Fruit fly (Drosophila melanogaster): ENCODE measurements around the gene sfl.

sfl gene

DNA sequence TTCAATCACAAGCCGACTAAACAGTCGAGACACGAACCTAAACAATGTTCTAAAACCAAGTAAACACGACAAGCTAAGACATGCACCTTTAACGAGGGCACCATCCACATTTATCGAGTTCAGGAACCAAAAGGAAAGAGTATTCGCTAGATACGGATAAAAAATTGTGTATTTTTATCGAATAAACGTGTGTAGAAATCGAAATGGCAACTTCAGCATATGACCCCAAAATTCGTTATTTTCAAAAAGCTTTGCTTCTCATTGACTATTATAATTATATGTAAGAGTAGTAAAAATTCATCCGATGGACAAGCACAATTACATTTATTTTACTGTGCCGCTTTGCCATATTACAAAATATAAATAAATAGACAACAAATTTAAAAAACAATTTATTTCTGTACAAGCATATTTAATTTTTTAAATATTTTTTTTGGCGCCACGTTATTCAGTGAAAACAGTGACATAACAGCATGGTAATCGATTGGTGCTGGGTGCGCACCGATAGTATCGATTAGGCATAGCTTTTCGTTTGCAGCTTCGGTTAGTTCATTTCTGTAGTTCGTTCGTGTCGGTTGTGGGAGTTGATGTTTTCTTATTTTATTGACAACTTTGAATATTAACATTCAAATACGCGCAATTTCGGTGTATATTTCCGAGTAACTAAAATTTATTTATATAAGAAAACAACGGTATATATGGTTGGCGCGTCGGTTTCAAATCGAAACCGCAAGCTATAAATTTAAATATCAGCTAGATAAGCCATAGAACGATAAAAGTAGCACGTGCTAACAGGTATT lies 54.9 kb downstream of the sfl start, which contains the start of gene MCU (continued):
- TF ChIP-seq btn (GFP tag; optimal IDR thresholded peaks at IDR 0.05) (no peak), CG7928 (GFP tag; optimal IDR thresholded peaks at IDR 0.05) (peak; percentile 31), CG2116 (GFP tag; optimal IDR thresholded peaks at IDR 0.05) (peak; percentile 84), CG14710 (tag; optimal IDR thresholded peaks at IDR 0.05) (peak; percentile 50), CG9797 (GFP tag; optimal IDR thresholded peaks at IDR 0.05) (peak; percentile 4), CG31441 (GFP tag; IDR thresholded peaks at IDR 0.05) (peak; percentile 75), CG32532 (GFP tag; IDR thresholded peaks at IDR 0.05) (peak; percentile 47), CG8290 (GFP tag; optimal IDR thresholded peaks at IDR 0.05) (no peak), CG8290 (tag; optimal IDR thresholded peaks at IDR 0.05) (peak in 1 of 2 experiments; percentile 18), Ets97D (GFP tag; optimal IDR thresholded peaks at IDR 0.05) (peak; percentile 61), sna (GFP tag; IDR thresholded peaks at IDR 0.05; ENCODE audit: partially characterized antibody) (peak; percentile 94), hkb (optimal IDR thresholded peaks at IDR 0.05) (peak; percentile 50), hkb (GFP tag; IDR thresholded peaks at IDR 0.05) (no peak), CG13296 (GFP tag; optimal IDR thresholded peaks at IDR 0.05) (peak; percentile 40), CG1602 (GFP tag; optimal IDR thresholded peaks at IDR 0.05) (peak; percentile 5), insv (GFP tag; optimal IDR thresholded peaks at IDR 0.05) (peak in 1 of 2 experiments; percentile 26), ewg (GFP tag; optimal IDR thresholded peaks at IDR 0.05) (peak; percentile 13), ems (GFP tag; optimal IDR thresholded peaks at IDR 0.05) (no peak), slbo (GFP tag; IDR thresholded peaks at IDR 0.05) (peak; percentile 48; the same call in 1 of the 2 replicates), Sin3A (optimal IDR thresholded peaks at IDR 0.05) (peak; percentile 17), CG10321 (GFP tag; IDR thresholded peaks at IDR 0.05) (no peak), zen (tag; optimal IDR thresholded peaks at IDR 0.05) (peak; percentile 0), CG8924 (tag; optimal IDR thresholded peaks at IDR 0.05) (peak; percentile 11), CG1603 (tag; optimal IDR thresholded peaks at IDR 0.05) (peak; percentile 60), Deaf1 (tag; optimal IDR thresholded peaks at IDR 0.05) (peak; percentile 93), p53 (GFP tag; optimal IDR thresholded peaks at IDR 0.05) (peak; percentile 56), stc (GFP tag; IDR thresholded peaks at IDR 0.05) (no peak), hbn (GFP tag; IDR thresholded peaks at IDR 0.05; ENCODE audit: partially characterized antibody) (peak; percentile 91), CG3065 (GFP tag; optimal IDR thresholded peaks at IDR 0.05) (no peak), tna (GFP tag; IDR thresholded peaks at IDR 0.05; ENCODE audit: partially characterized antibody) (peak; percentile 96), nerfin-2 (GFP tag; IDR thresholded peaks at IDR 0.05; ENCODE audit: partially characterized antibody) (peak; percentile 91), ato (GFP tag; IDR thresholded peaks at IDR 0.05; ENCODE audit: partially characterized antibody) (peak; percentile 96), Ets65A (GFP tag) (peak; percentile 88), BtbVII (GFP tag; optimal IDR thresholded peaks at IDR 0.05) (peak; percentile 35), zen2 (GFP tag; IDR thresholded peaks at IDR 0.05; ENCODE audit: partially characterized antibody) (peak; percentile 86), CG2712 (tag; optimal IDR thresholded peaks at IDR 0.05) (peak; percentile 6), unc-4 (GFP tag; IDR thresholded peaks at IDR 0.05; ENCODE audit: partially characterized antibody) (peak; percentile 94), pan (optimal IDR thresholded peaks at IDR 0.05) (no peak), pan (GFP tag; optimal IDR thresholded peaks at IDR 0.05 in 1 of 2, IDR thresholded peaks at IDR 0.05 in 1 of 2) (no peak), Hr78 (GFP tag; optimal IDR thresholded peaks at IDR 0.05) (peak in 1 of 2 experiments; percentile 99), Lim3 (GFP tag; IDR thresholded peaks at IDR 0.05) (no peak), HLH4C (GFP tag; IDR thresholded peaks at IDR 0.05; ENCODE audit: partially characterized antibody) (peak; percentile 94), tap (tag; optimal IDR thresholded peaks at IDR 0.05) (peak; percentile 9), phol (tag; optimal IDR thresholded peaks at IDR 0.05) (peak; percentile 66), Opbp (GFP tag; IDR thresholded peaks at IDR 0.05; ENCODE audit: partially characterized antibody) (peak; percentile 95), CG1529 (GFP tag; optimal IDR thresholded peaks at IDR 0.05) (no peak), knrl (GFP tag; IDR thresholded peaks at IDR 0.05; ENCODE audit: partially characterized antibody) (peak; percentile 95), tx (GFP tag; optimal IDR thresholded peaks at IDR 0.05) (no peak), corto (GFP tag; optimal IDR thresholded peaks at IDR 0.05) (peak; percentile 55)
